Fruit fly (Drosophila melanogaster) whole organism, embryonic: ENCODE data around the gene CG13021.

Experiments
- BEAF-32 ChIP-seq: fragments of 200-800 bp; sonication (Bioruptor generic); optimal IDR thresholded peaks from 3 replicates; lab custom pipeline; 2017; ENCODE audit warnings: missing biosample characterization, missing genetic modification characterization, mild to moderate bottlenecking, moderate library complexity, missing genetic modification reagents
- Bgb ChIP-seq: fragments of 200-800 bp; sonication (Bioruptor generic); IDR thresholded peaks from 2 replicates; pipeline ENCODE4 v1.3.6; 2022; ENCODE audit warnings: missing biosample characterization, missing genetic modification characterization; ENCODE audit not compliant: partially characterized antibody
- Blimp-1 ChIP-seq: fragments of 200-800 bp; sonication (Bioruptor generic); optimal IDR thresholded peaks from 3 replicates; lab custom pipeline; 2018; ENCODE audit warnings: missing biosample characterization, missing genetic modification characterization, mild to moderate bottlenecking, moderate library complexity, missing genetic modification reagents
- CG10959 ChIP-seq: fragments of 200-800 bp; sonication (Bioruptor generic); IDR thresholded peaks from 2 replicates; pipeline ENCODE4 v1.3.6; 2022; ENCODE audit warnings: missing biosample characterization, missing genetic modification characterization
- CG10979 ChIP-seq: fragments of 200-800 bp; sonication (Bioruptor generic); optimal IDR thresholded peaks from 2 replicates; lab custom pipeline; 2018; ENCODE audit warnings: missing biosample characterization, mild to moderate bottlenecking, missing genetic modification characterization, moderate library complexity
- CG13424 ChIP-seq: fragments of 200-800 bp; sonication (Bioruptor generic); optimal IDR thresholded peaks from 2 replicates; lab custom pipeline; 2019; ENCODE audit warnings: missing biosample characterization, mild to moderate bottlenecking, missing genetic modification characterization, moderate library complexity
- CG14050 ChIP-seq: fragments of 200-800 bp; sonication (Bioruptor generic); IDR thresholded peaks from 3 replicates; pipeline ENCODE4 v1.3.6; 2022; ENCODE audit warnings: missing biosample characterization, missing genetic modification characterization
- CG18011 ChIP-seq: fragments of 200-800 bp; sonication (Bioruptor generic); optimal IDR thresholded peaks from 2 replicates; lab custom pipeline; 2017; ENCODE audit warnings: missing biosample characterization, missing genetic modification characterization, mild to moderate bottlenecking, moderate library complexity, missing genotype
- CG2678 ChIP-seq: fragments of 200-800 bp; sonication (Bioruptor generic); optimal IDR thresholded peaks from 3 replicates; lab custom pipeline; 2019; ENCODE audit warnings: missing biosample characterization, mild to moderate bottlenecking, missing genetic modification characterization, moderate library complexity
- CG31224 ChIP-seq: fragments of 200-800 bp; sonication (Bioruptor generic); IDR thresholded peaks from 2 replicates; pipeline ENCODE4 v1.3.6; 2022; ENCODE audit warnings: missing biosample characterization, missing genetic modification characterization
- CG31441 ChIP-seq: fragments of 200-800 bp; sonication (Bioruptor generic); IDR thresholded peaks from 2 replicates; pipeline ENCODE4 v1.3.6; 2022; ENCODE audit warnings: missing biosample characterization, missing genetic modification characterization
- CG3407 ChIP-seq: fragments of 200-800 bp; sonication (Bioruptor generic); optimal IDR thresholded peaks from 2 replicates; lab custom pipeline; 2018; ENCODE audit warnings: missing biosample characterization, mild to moderate bottlenecking, missing genetic modification characterization
- CG3838 ChIP-seq: fragments of 200-800 bp; sonication (Bioruptor generic); optimal IDR thresholded peaks from 3 replicates; lab custom pipeline; 2016; ENCODE audit warnings: missing biosample characterization, missing genetic modification characterization
- CG6683 ChIP-seq: fragments of 200-800 bp; sonication (Bioruptor generic); optimal IDR thresholded peaks from 2 replicates; lab custom pipeline; 2017; ENCODE audit warnings: missing biosample characterization, mild to moderate bottlenecking, missing genetic modification characterization, missing genetic modification reagents
- CG8281 ChIP-seq: fragments of 200-800 bp; sonication (Bioruptor generic); optimal IDR thresholded peaks from 2 replicates; lab custom pipeline; 2018; ENCODE audit warnings: missing biosample characterization, mild to moderate bottlenecking, missing genetic modification characterization, moderate library complexity
- CG8388 ChIP-seq: fragments of 200-800 bp; sonication (Bioruptor generic); optimal IDR thresholded peaks from 2 replicates; lab custom pipeline; 2019; ENCODE audit warnings: missing biosample characterization, mild to moderate bottlenecking, missing genetic modification characterization, moderate library complexity
- CG9817 ChIP-seq: fragments of 200-800 bp; sonication (Bioruptor generic); optimal IDR thresholded peaks from 2 replicates; lab custom pipeline; 2018; ENCODE audit warnings: missing biosample characterization, mild to moderate bottlenecking, missing genetic modification characterization, moderate library complexity
- CkIIα-i1 ChIP-seq: fragments of 200-800 bp; sonication (Bioruptor generic); IDR thresholded peaks from 2 replicates; pipeline ENCODE4 v1.3.6; 2022; ENCODE audit warnings: missing biosample characterization, missing genetic modification characterization
- Dad ChIP-seq: fragments of 200-800 bp; sonication (Bioruptor generic); optimal IDR thresholded peaks from 3 replicates; lab custom pipeline; 2016; ENCODE audit warnings: missing biosample characterization, missing genetic modification characterization
- Dip3 ChIP-seq: fragments of 200-800 bp; sonication (Bioruptor generic); optimal IDR thresholded peaks from 3 replicates; lab custom pipeline; 2016; ENCODE audit warnings: missing biosample characterization, missing genetic modification characterization
- Dref ChIP-seq: fragments of 200-800 bp; sonication (Bioruptor generic); IDR thresholded peaks from 2 replicates; pipeline ENCODE4 v1.3.6; 2022; ENCODE audit warnings: missing biosample characterization, missing genetic modification characterization
- Fer3 ChIP-seq: fragments of 200-800 bp; sonication (Bioruptor generic); optimal IDR thresholded peaks from 2 replicates; lab custom pipeline; 2018; ENCODE audit warnings: missing biosample characterization, mild to moderate bottlenecking, missing genetic modification characterization, moderate library complexity
- Gsc ChIP-seq: fragments of 200-800 bp; sonication (Bioruptor generic); IDR thresholded peaks from 2 replicates; pipeline ENCODE4 v1.3.6; 2022; ENCODE audit warnings: missing biosample characterization, missing genetic modification characterization
- HHEX ChIP-seq: fragments of 200-800 bp; sonication (Bioruptor generic); optimal IDR thresholded peaks from 3 replicates; lab custom pipeline; 2017; ENCODE audit warnings: missing biosample characterization, mild to moderate bottlenecking, missing genetic modification characterization, missing genetic modification reagents
- HLH3B ChIP-seq: fragments of 200-800 bp; sonication (Bioruptor generic); IDR thresholded peaks from 2 replicates; pipeline ENCODE4 v1.3.6; 2022; ENCODE audit warnings: missing biosample characterization, missing genetic modification characterization
- Mrtf ChIP-seq: fragments of 200-800 bp; sonication (Bioruptor generic); IDR thresholded peaks from 3 replicates; pipeline ENCODE4 v1.3.6; 2022; ENCODE audit warnings: missing biosample characterization, missing genetic modification characterization
- NC2β ChIP-seq: fragments of 200-800 bp; sonication (Bioruptor generic); optimal IDR thresholded peaks from 2 replicates; lab custom pipeline; 2016; ENCODE audit warnings: missing biosample characterization, missing genetic modification characterization
- Nf-YB ChIP-seq: fragments of 200-800 bp; sonication (Bioruptor generic); optimal IDR thresholded peaks from 3 replicates; lab custom pipeline; 2019; ENCODE audit warnings: missing biosample characterization, mild to moderate bottlenecking, missing genetic modification characterization, moderate library complexity
- Nf-YC ChIP-seq: fragments of 200-800 bp; optimal IDR thresholded peaks from 3 replicates; lab custom pipeline; 2019; ENCODE audit warnings: missing biosample characterization, mild to moderate bottlenecking, missing genetic modification characterization, moderate library complexity
- Sox102F ChIP-seq: fragments of 200-800 bp; sonication (Bioruptor generic); optimal IDR thresholded peaks from 2 replicates; lab custom pipeline; 2018; ENCODE audit warnings: missing biosample characterization, mild to moderate bottlenecking, missing genetic modification characterization, moderate library complexity
- Sry-δ ChIP-seq: fragments of 200-800 bp; sonication (Bioruptor generic); optimal IDR thresholded peaks from 2 replicates; lab custom pipeline; 2016; ENCODE audit warnings: missing biosample characterization, missing genetic modification characterization
- bigmax ChIP-seq: fragments of 200-800 bp; sonication (Bioruptor generic); optimal IDR thresholded peaks from 2 replicates; lab custom pipeline; 2018; ENCODE audit warnings: missing biosample characterization, mild to moderate bottlenecking, missing genetic modification characterization
- bowl ChIP-seq: fragments of 200-800 bp; sonication (Bioruptor generic); IDR thresholded peaks from 2 replicates; pipeline ENCODE4 v1.3.6; 2022; ENCODE audit warnings: missing biosample characterization, missing genetic modification characterization
- croc ChIP-seq: fragments of 200-800 bp; sonication (Bioruptor generic); conservative IDR thresholded peaks from 3 replicates; pipeline ENCODE4 v1.3.6; 2022; ENCODE audit warnings: missing biosample characterization, missing genetic modification characterization
- da ChIP-seq: fragments of 200-800 bp; sonication (Bioruptor generic); optimal IDR thresholded peaks from 2 replicates; lab custom pipeline; 2016; ENCODE audit warnings: missing biosample characterization, missing genetic modification characterization
- disco-r ChIP-seq: fragments of 200-800 bp; sonication (Bioruptor generic); optimal IDR thresholded peaks from 2 replicates; lab custom pipeline; 2016; ENCODE audit warnings: missing biosample characterization, missing genetic modification characterization
- dm ChIP-seq: fragments of 200-800 bp; sonication (Bioruptor generic); optimal IDR thresholded peaks from 3 replicates; lab custom pipeline; 2016; ENCODE audit warnings: missing biosample characterization, missing genetic modification characterization
- dmrt99B ChIP-seq: fragments of 200-800 bp; sonication (Bioruptor generic); optimal IDR thresholded peaks from 2 replicates; lab custom pipeline; 2018; ENCODE audit warnings: missing biosample characterization, mild to moderate bottlenecking, missing genetic modification characterization, moderate library complexity
- gce ChIP-seq: fragments of 200-800 bp; sonication (Bioruptor generic); IDR thresholded peaks from 3 replicates; pipeline ENCODE4 v1.3.6; 2022; ENCODE audit warnings: missing biosample characterization, missing genetic modification characterization
- hth ChIP-seq: fragments of >200 bp; optimal IDR thresholded peaks from 2 replicates; lab custom pipeline; 2017; ENCODE audit warnings: inconsistent platforms
- kah ChIP-seq: fragments of 200-800 bp; sonication (Bioruptor generic); optimal IDR thresholded peaks from 2 replicates; lab custom pipeline; 2018; ENCODE audit warnings: missing biosample characterization, mild to moderate bottlenecking, missing genetic modification characterization
- org-1 ChIP-seq: fragments of 200-800 bp; sonication (Bioruptor generic); optimal IDR thresholded peaks from 2 replicates; lab custom pipeline; 2017; ENCODE audit warnings: missing biosample characterization, missing genetic modification characterization
- pb ChIP-seq: fragments of 200-800 bp; sonication (Bioruptor generic); optimal IDR thresholded peaks from 3 replicates; lab custom pipeline; 2016; ENCODE audit warnings: missing biosample characterization, missing genetic modification characterization
- row ChIP-seq: fragments of 200-800 bp; sonication (Bioruptor generic); IDR thresholded peaks from 3 replicates; pipeline ENCODE4 v1.3.6; 2022; ENCODE audit warnings: missing biosample characterization, missing genetic modification characterization
- sisA ChIP-seq: fragments of 200-800 bp; sonication (Bioruptor generic); IDR thresholded peaks from 2 replicates; pipeline ENCODE4 v1.3.6; 2022; ENCODE audit warnings: missing biosample characterization, missing genetic modification characterization
- sug ChIP-seq: fragments of 200-800 bp; optimal IDR thresholded peaks from 2 replicates; lab custom pipeline; 2019; ENCODE audit warnings: missing biosample characterization, mild to moderate bottlenecking, missing genetic modification characterization, moderate library complexity
- unpg ChIP-seq: fragments of 200-800 bp; sonication (Bioruptor generic); optimal IDR thresholded peaks from 3 replicates; lab custom pipeline; 2018; ENCODE audit warnings: missing biosample characterization, mild to moderate bottlenecking, missing genetic modification characterization, moderate library complexity
- yki ChIP-seq: fragments of >200 bp; optimal IDR thresholded peaks from 3 replicates; lab custom pipeline; 2018
- zen ChIP-seq: fragments of 200-800 bp; sonication (Bioruptor generic); optimal IDR thresholded peaks from 3 replicates; lab custom pipeline; 2018; ENCODE audit warnings: missing biosample characterization, mild to moderate bottlenecking, missing genetic modification characterization, moderate library complexity

CG13021 gene

DNA sequence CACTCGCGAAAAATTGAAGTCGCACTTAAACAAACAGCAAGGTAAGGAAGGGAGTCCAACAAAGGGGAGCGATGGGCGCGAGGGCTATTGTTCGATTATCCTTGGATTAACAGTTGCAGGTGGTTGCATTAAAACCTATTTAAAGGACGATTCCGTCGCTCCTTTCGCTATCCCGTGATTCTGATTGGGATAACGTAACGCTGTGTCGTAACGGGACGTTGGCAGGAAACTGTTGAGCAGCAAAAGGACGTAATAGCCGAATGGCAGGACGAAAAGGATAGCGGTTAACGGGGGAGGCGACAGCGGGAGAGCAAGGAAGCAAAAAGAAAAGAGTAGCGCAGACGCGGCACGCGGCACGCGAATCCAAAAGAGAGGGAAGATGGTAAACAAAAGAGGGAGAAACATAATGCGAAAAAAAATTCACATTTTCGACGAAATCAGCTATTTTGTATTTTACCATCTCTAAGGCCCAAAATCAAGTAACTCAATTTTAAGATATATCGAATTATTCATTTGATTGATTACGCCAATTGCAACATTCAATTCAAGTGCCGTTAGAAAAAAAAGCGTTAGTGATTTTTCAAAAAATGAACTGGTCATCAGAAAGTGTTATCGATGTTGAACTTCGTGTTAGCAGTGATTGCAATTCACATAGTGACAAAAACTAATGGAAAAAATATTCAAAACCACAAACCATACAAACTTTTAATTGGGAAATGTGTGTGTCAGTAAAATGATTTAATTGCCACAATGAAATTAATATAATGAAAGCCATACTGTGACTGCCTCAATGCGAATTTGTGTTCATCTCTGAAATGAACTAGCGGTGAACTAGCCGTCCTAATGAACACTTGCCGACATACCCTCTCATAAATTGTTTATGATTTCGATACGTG lies 31.7 kb upstream of the CG13021 start, which contains the start of the genes CG10804 and CG10802 (continued):
- TF ChIP-seq kah (GFP tag; lab: Kevin White, UChicago) (no peak), yki (lab: Kevin White, UChicago) (no peak), CG13424 (tag; lab: Kevin White, UChicago) (peak; percentile 74), CG8281 (tag; lab: Kevin White, UChicago) (no peak), gce (peak; percentile 54; the same call in 1 of the 3 replicates), Fer3 (tag; lab: Kevin White, UChicago) (no peak), Dip3 (GFP tag; lab: Kevin White, UChicago) (peak; percentile 77), CG31224 (GFP tag; lab: Robert Waterston, UW) (peak; percentile 71), zen (tag; lab: Kevin White, UChicago) (peak; percentile 79), CG14050 (GFP tag; lab: Robert Waterston, UW) (peak; percentile 58; the same call in 2 of the 3 replicates), pb (peak; percentile 65), CG3407 (peak; percentile 35), Sox102F (GFP tag; lab: Kevin White, UChicago) (peak; percentile 74), dmrt99B (tag; lab: Kevin White, UChicago) (no peak), CG10959 (GFP tag; lab: Robert Waterston, UW) (peak; percentile 63), CG9817 (tag; lab: Kevin White, UChicago) (peak; percentile 74), Gsc (no peak; the same call in 1 of the 2 replicates), CkIIα-i1 (GFP tag; lab: Robert Waterston, UW) (no peak), Nf-YB (GFP tag; lab: Kevin White, UChicago) (no peak), da (GFP tag; lab: Kevin White, UChicago) (peak; percentile 60), hth (lab: Kevin White, UChicago) (no peak), Dad (GFP tag; lab: Kevin White, UChicago) (peak; percentile 39), CG31441 (GFP tag; lab: Robert Waterston, UW) (peak; percentile 86), sisA (peak; percentile 84), croc (peak; percentile 63), CG6683 (GFP tag; lab: Kevin White, UChicago) (no peak), Blimp-1 (GFP tag; lab: Kevin White, UChicago) (peak; percentile 56), CG2678 (tag; lab: Kevin White, UChicago) (no peak), disco-r (GFP tag; lab: Kevin White, UChicago) (peak; percentile 31), dm (peak; percentile 53), HHEX (peak; percentile 52), CG10979 (tag; lab: Kevin White, UChicago) (peak; percentile 49), bigmax (GFP tag; lab: Kevin White, UChicago) (no peak), CG3838 (GFP tag; lab: Kevin White, UChicago) (no peak), unpg (GFP tag; lab: Kevin White, UChicago) (peak; percentile 70), Nf-YC (peak; percentile 62), NC2β (peak; percentile 37), Dref (GFP tag; lab: Robert Waterston, UW) (peak; percentile 62), row (GFP tag; lab: Robert Waterston, UW) (peak; percentile 95), HLH3B (GFP tag; lab: Robert Waterston, UW) (peak; percentile 75), Bgb (GFP tag; lab: Robert Waterston, UW) (peak; percentile 62), CG8388 (GFP tag; lab: Kevin White, UChicago) (peak; percentile 59), CG18011 (peak; percentile 45), Mrtf (GFP tag; lab: Robert Waterston, UW) (peak; percentile 70), BEAF-32 (peak; percentile 85), bowl (GFP tag; lab: Robert Waterston, UW) (0 out of 2 replicates have a peak, but pooled peaks have one; percentile 20), sug (tag; lab: Kevin White, UChicago) (peak; percentile 60), Sry-δ (peak; percentile 85), org-1 (GFP tag; lab: Kevin White, UChicago) (no peak)
